Fruit fly (Drosophila melanogaster): ENCODE results near the gene Swip-1.

Gene Swip-1

dm6 chr2L:18976749-18977148 is 10.3 kb downstream of the Swip-1 start:
- TF ChIP-seq Ets98B (GFP tag; IDR thresholded peaks at IDR 0.05), result no peak
- no peak for TF ChIP-seq gl (tag; optimal IDR thresholded peaks at IDR 0.05)
- no peak for TF ChIP-seq CG15710 (tag; optimal IDR thresholded peaks at IDR 0.05)
- no peak for TF ChIP-seq CG17806 (tag; optimal IDR thresholded peaks at IDR 0.05)

- TF ChIP-seq Snoo (tag; optimal IDR thresholded peaks at IDR 0.05), result peak; percentile 59
- peak; percentile 64 for TF ChIP-seq CG8159 (tag; optimal IDR thresholded peaks at IDR 0.05)
- no peak for TF ChIP-seq D1 (tag; optimal IDR thresholded peaks at IDR 0.05)
- peak; percentile 56 for TF ChIP-seq CG15710 (tag; optimal IDR thresholded peaks at IDR 0.05)
- TF ChIP-seq Pif1A (GFP tag; optimal IDR thresholded peaks at IDR 0.05), result no peak
- TF ChIP-seq CG34367 (tag; optimal IDR thresholded peaks at IDR 0.05), result no peak
- peak; percentile 13 for TF ChIP-seq Ets98B (GFP tag; IDR thresholded peaks at IDR 0.05)
- TF ChIP-seq CG10348 (GFP tag; IDR thresholded peaks at IDR 0.05), result no peak
- no peak for TF ChIP-seq gl (tag; optimal IDR thresholded peaks at IDR 0.05)
- TF ChIP-seq CG13204 (GFP tag; optimal IDR thresholded peaks at IDR 0.05), result no peak
- no peak for TF ChIP-seq Pif1B (GFP tag; optimal IDR thresholded peaks at IDR 0.05)
- TF ChIP-seq CG8301 (tag; optimal IDR thresholded peaks at IDR 0.05), result peak; percentile 38
- TF ChIP-seq CG12605 (GFP tag; IDR thresholded peaks at IDR 0.05), result no peak
- TF ChIP-seq CG4496 (GFP tag; IDR thresholded peaks at IDR 0.05), result no peak
- no peak for TF ChIP-seq CG32121 (GFP tag; IDR thresholded peaks at IDR 0.05)
- TF ChIP-seq CG9948 (tag; optimal IDR thresholded peaks at IDR 0.05), result peak; percentile 43
- TF ChIP-seq rn (GFP tag; IDR thresholded peaks at IDR 0.05), result no peak
- TF ChIP-seq fd96Ca (GFP tag; IDR thresholded peaks at IDR 0.05), result no peak
- peak; percentile 50 for TF ChIP-seq CG17806 (tag; optimal IDR thresholded peaks at IDR 0.05)
- TF ChIP-seq CG14655 (GFP tag; optimal IDR thresholded peaks at IDR 0.05), result no peak
- peak; percentile 36 for TF ChIP-seq EcR (GFP tag; optimal IDR thresholded peaks at IDR 0.05)
These were observed 12.9 kb downstream of the Swip-1 start, which contains the start of the genes L2HGDH and CG10431 for dm6 chr2L:18974063-18974779. TSS of gene L2HGDH (minus strand) at chr2L:18974448. TSS of gene CG10431 (plus strand) at chr2L:18974710.

- TF ChIP-seq Pif1A (GFP tag; optimal IDR thresholded peaks at IDR 0.05) (no peak), CG32121 (GFP tag; IDR thresholded peaks at IDR 0.05) (no peak), CG9948 (tag; optimal IDR thresholded peaks at IDR 0.05) (no peak), fd96Ca (GFP tag; IDR thresholded peaks at IDR 0.05) (no peak), EcR (GFP tag; optimal IDR thresholded peaks at IDR 0.05) (peak; percentile 27), CG12605 (GFP tag; IDR thresholded peaks at IDR 0.05) (no peak), CG8301 (tag; optimal IDR thresholded peaks at IDR 0.05) (no peak), CG14655 (GFP tag; optimal IDR thresholded peaks at IDR 0.05) (no peak), CG15710 (tag; optimal IDR thresholded peaks at IDR 0.05) (peak; percentile 25), Pif1B (GFP tag; optimal IDR thresholded peaks at IDR 0.05) (no peak), CG8159 (tag; optimal IDR thresholded peaks at IDR 0.05) (peak; percentile 33)
These were observed 18.5 kb downstream of the Swip-1 start, which contains the start of the genes Nak and Tango6 for dm6 chr2L:18968370-18969105. TSS of gene Nak (minus strand) at chr2L:18968744. TSS of gene Tango6 (plus strand) at chr2L:18969028.

- no peak for TF ChIP-seq CG15710 (tag; optimal IDR thresholded peaks at IDR 0.05)
These were observed 19.2 kb downstream of the Swip-1 start for dm6 chr2L:18967897-18968296.

dm6 chr2L:18966844-18967243 is 20.2 kb downstream of the Swip-1 start:
- TF ChIP-seq CG9948 (tag; optimal IDR thresholded peaks at IDR 0.05) (no peak), D1 (tag; optimal IDR thresholded peaks at IDR 0.05) (no peak), CG10348 (GFP tag; IDR thresholded peaks at IDR 0.05) (no peak), CG32121 (GFP tag; IDR thresholded peaks at IDR 0.05) (peak; percentile 56; the same call in 1 of the 2 replicates), CG17806 (tag; optimal IDR thresholded peaks at IDR 0.05) (peak; percentile 0), gl (tag; optimal IDR thresholded peaks at IDR 0.05) (no peak), CG12605 (GFP tag; IDR thresholded peaks at IDR 0.05) (no peak), Pif1A (GFP tag; optimal IDR thresholded peaks at IDR 0.05) (no peak), EcR (GFP tag; optimal IDR thresholded peaks at IDR 0.05) (no peak), CG15710 (tag; optimal IDR thresholded peaks at IDR 0.05) (no peak), Snoo (tag; optimal IDR thresholded peaks at IDR 0.05) (no peak), CG14655 (GFP tag; optimal IDR thresholded peaks at IDR 0.05) (no peak), Pif1B (GFP tag; optimal IDR thresholded peaks at IDR 0.05) (no peak), CG13204 (GFP tag; optimal IDR thresholded peaks at IDR 0.05) (no peak), rn (GFP tag; IDR thresholded peaks at IDR 0.05) (no peak), CG34367 (tag; optimal IDR thresholded peaks at IDR 0.05) (no peak), CG8159 (tag; optimal IDR thresholded peaks at IDR 0.05) (no peak), CG4496 (GFP tag; IDR thresholded peaks at IDR 0.05) (peak; percentile 58; the same call in 1 of the 3 replicates), Ets98B (GFP tag; IDR thresholded peaks at IDR 0.05) (peak; percentile 49), CG8301 (tag; optimal IDR thresholded peaks at IDR 0.05) (no peak), fd96Ca (GFP tag; IDR thresholded peaks at IDR 0.05) (0 out of 3 replicates have a peak, but pooled peaks have one; percentile 14)

- TF ChIP-seq D1 (tag; optimal IDR thresholded peaks at IDR 0.05) (no peak), EcR (GFP tag; optimal IDR thresholded peaks at IDR 0.05) (no peak), CG12605 (GFP tag; IDR thresholded peaks at IDR 0.05) (peak; percentile 85), CG14655 (GFP tag; optimal IDR thresholded peaks at IDR 0.05) (peak; percentile 53), Pif1B (GFP tag; optimal IDR thresholded peaks at IDR 0.05) (no peak), CG17806 (tag; optimal IDR thresholded peaks at IDR 0.05) (peak; percentile 62), Snoo (tag; optimal IDR thresholded peaks at IDR 0.05) (no peak), fd96Ca (GFP tag; IDR thresholded peaks at IDR 0.05) (peak; percentile 57; the same call in 2 of the 3 replicates), Ets98B (GFP tag; IDR thresholded peaks at IDR 0.05) (peak; percentile 79), Pif1A (GFP tag; optimal IDR thresholded peaks at IDR 0.05) (no peak), CG10348 (GFP tag; IDR thresholded peaks at IDR 0.05) (no peak), CG8301 (tag; optimal IDR thresholded peaks at IDR 0.05) (peak; percentile 37), CG15710 (tag; optimal IDR thresholded peaks at IDR 0.05) (peak; percentile 38), CG4496 (GFP tag; IDR thresholded peaks at IDR 0.05) (peak; percentile 88), rn (GFP tag; IDR thresholded peaks at IDR 0.05) (no peak), CG32121 (GFP tag; IDR thresholded peaks at IDR 0.05) (peak; percentile 84), gl (tag; optimal IDR thresholded peaks at IDR 0.05) (no peak), CG9948 (tag; optimal IDR thresholded peaks at IDR 0.05) (peak; percentile 47), CG13204 (GFP tag; optimal IDR thresholded peaks at IDR 0.05) (no peak), CG8159 (tag; optimal IDR thresholded peaks at IDR 0.05) (peak; percentile 56), CG34367 (tag; optimal IDR thresholded peaks at IDR 0.05) (no peak)
These were observed 20.9 kb downstream of the Swip-1 start for dm6 chr2L:18966214-18966556.
